Fruit fly (Drosophila melanogaster) whole organism, embryonic: ENCODE measurements around the gene nuf.
A peak's percentile ranks its signal among the peaks of the same experiment; 100 is the strongest.

Source experiments
- ATbp ChIP-seq: fragments of 200-800 bp; sonication (Bioruptor generic); optimal IDR thresholded peaks from 2 replicates; lab custom pipeline; 2017; ENCODE audit warnings: missing biosample characterization, mild to moderate bottlenecking, missing genetic modification characterization, missing genetic modification reagents
- Antp ChIP-seq: fragments of 200-800 bp; sonication (Bioruptor generic); optimal IDR thresholded peaks from 3 replicates; lab custom pipeline; 2016; ENCODE audit warnings: missing biosample characterization, missing genetic modification characterization
- CG10209 ChIP-seq: fragments of 200-800 bp; sonication (Bioruptor generic); optimal IDR thresholded peaks from 3 replicates; lab custom pipeline; 2017; ENCODE audit warnings: missing biosample characterization, mild to moderate bottlenecking, missing genetic modification characterization, missing genetic modification reagents
- CG10543 ChIP-seq: fragments of 200-800 bp; sonication (Bioruptor generic); optimal IDR thresholded peaks from 3 replicates; lab custom pipeline; 2017; ENCODE audit warnings: missing biosample characterization, mild to moderate bottlenecking, missing genetic modification characterization, moderate library complexity
- CG11085 ChIP-seq: fragments of 200-800 bp; sonication (Bioruptor generic); IDR thresholded peaks from 2 replicates; pipeline ENCODE4 v1.3.6; 2022; ENCODE audit warnings: missing biosample characterization, missing genetic modification characterization
- CG11456 ChIP-seq: fragments of 200-800 bp; sonication (Bioruptor generic); IDR thresholded peaks from 3 replicates; pipeline ENCODE4 v1.3.6; 2022; ENCODE audit warnings: missing biosample characterization, missing genetic modification characterization
- CG13296 ChIP-seq: fragments of 200-800 bp; sonication (Bioruptor generic); optimal IDR thresholded peaks from 3 replicates; lab custom pipeline; 2018; ENCODE audit warnings: missing biosample characterization, mild to moderate bottlenecking, missing genetic modification characterization
- CG15479 ChIP-seq: fragments of 200-800 bp; sonication (Bioruptor generic); optimal IDR thresholded peaks from 3 replicates; lab custom pipeline; 2019; ENCODE audit warnings: missing biosample characterization, mild to moderate bottlenecking, missing genetic modification characterization, moderate library complexity
- CG15601 ChIP-seq: fragments of 200-800 bp; sonication (Bioruptor generic); optimal IDR thresholded peaks from 3 replicates; lab custom pipeline; 2019; ENCODE audit warnings: missing biosample characterization, mild to moderate bottlenecking, missing genetic modification characterization, moderate library complexity
- CG15696 ChIP-seq: fragments of 200-800 bp; sonication (Bioruptor generic); optimal IDR thresholded peaks from 2 replicates; lab custom pipeline; 2019; ENCODE audit warnings: missing biosample characterization, mild to moderate bottlenecking, missing genetic modification characterization, moderate library complexity
- CG16813 ChIP-seq: fragments of 200-800 bp; sonication (Bioruptor generic); IDR thresholded peaks from 3 replicates; pipeline ENCODE4 v1.3.6; 2022; ENCODE audit warnings: missing biosample characterization, missing genetic modification characterization; ENCODE audit not compliant: partially characterized antibody
- CG17568 ChIP-seq: fragments of 200-800 bp; sonication (Bioruptor generic); optimal IDR thresholded peaks from 2 replicates; lab custom pipeline; 2018; ENCODE audit warnings: missing biosample characterization, mild to moderate bottlenecking, missing genetic modification characterization, moderate library complexity
- CG18011 ChIP-seq: fragments of 200-800 bp; sonication (Bioruptor generic); optimal IDR thresholded peaks from 2 replicates; lab custom pipeline; 2017; ENCODE audit warnings: missing biosample characterization, missing genetic modification characterization, mild to moderate bottlenecking, moderate library complexity, missing genotype
- CG18619 ChIP-seq: fragments of 200-800 bp; sonication (Bioruptor generic); optimal IDR thresholded peaks from 3 replicates; lab custom pipeline; 2017; ENCODE audit warnings: missing biosample characterization, mild to moderate bottlenecking, missing genetic modification characterization
- CG18764 ChIP-seq: fragments of 200-800 bp; sonication (Bioruptor generic); optimal IDR thresholded peaks from 3 replicates; lab custom pipeline; 2016; ENCODE audit warnings: missing biosample characterization, missing genetic modification characterization
- CG2678 ChIP-seq: fragments of 200-800 bp; sonication (Bioruptor generic); optimal IDR thresholded peaks from 3 replicates; lab custom pipeline; 2019; ENCODE audit warnings: missing biosample characterization, mild to moderate bottlenecking, missing genetic modification characterization, moderate library complexity
- CG2712 ChIP-seq: fragments of 200-800 bp; optimal IDR thresholded peaks from 3 replicates; lab custom pipeline; 2019; ENCODE audit warnings: missing biosample characterization, mild to moderate bottlenecking, missing genetic modification characterization, moderate library complexity
- CG31224 ChIP-seq: fragments of 200-800 bp; sonication (Bioruptor generic); IDR thresholded peaks from 2 replicates; pipeline ENCODE4 v1.3.6; 2022; ENCODE audit warnings: missing biosample characterization, missing genetic modification characterization
- CG31365 ChIP-seq: fragments of 200-800 bp; sonication (Bioruptor generic); optimal IDR thresholded peaks from 2 replicates; lab custom pipeline; 2018; ENCODE audit warnings: missing biosample characterization, mild to moderate bottlenecking, missing genetic modification characterization
- CG34376 ChIP-seq: fragments of 200-800 bp; sonication (Bioruptor generic); optimal IDR thresholded peaks from 2 replicates; lab custom pipeline; 2018; ENCODE audit warnings: missing biosample characterization, mild to moderate bottlenecking, missing genetic modification characterization
- CG4424 ChIP-seq: fragments of 200-800 bp; sonication (Bioruptor generic); optimal IDR thresholded peaks from 3 replicates; lab custom pipeline; 2016; ENCODE audit warnings: missing biosample characterization, missing genetic modification characterization
- CG5953 ChIP-seq: fragments of 200-800 bp; sonication (Bioruptor generic); IDR thresholded peaks from 2 replicates; pipeline ENCODE4 v1.3.6; 2022; ENCODE audit warnings: missing biosample characterization, missing genetic modification characterization
- CG7786 ChIP-seq: fragments of 200-800 bp; sonication (Bioruptor generic); optimal IDR thresholded peaks from 2 replicates; lab custom pipeline; 2016; ENCODE audit warnings: missing biosample characterization, missing genetic modification characterization
- CG7963 ChIP-seq: fragments of 200-800 bp; sonication (Bioruptor generic); IDR thresholded peaks from 3 replicates; pipeline ENCODE4 v1.3.6; 2022; ENCODE audit warnings: missing biosample characterization, missing genetic modification characterization; ENCODE audit not compliant: partially characterized antibody
- Dek ChIP-seq: fragments of 200-800 bp; sonication (Bioruptor generic); optimal IDR thresholded peaks from 3 replicates; lab custom pipeline; 2019; ENCODE audit warnings: missing biosample characterization, mild to moderate bottlenecking, missing genetic modification characterization, moderate library complexity
- Dip3 ChIP-seq: fragments of 200-800 bp; sonication (Bioruptor generic); optimal IDR thresholded peaks from 3 replicates; lab custom pipeline; 2016; ENCODE audit warnings: missing biosample characterization, missing genetic modification characterization
- Ets97D ChIP-seq: fragments of 200-800 bp; sonication (Bioruptor generic); optimal IDR thresholded peaks from 3 replicates; lab custom pipeline; 2016; ENCODE audit warnings: missing biosample characterization, missing genetic modification characterization
- HHEX ChIP-seq: fragments of 200-800 bp; sonication (Bioruptor generic); optimal IDR thresholded peaks from 3 replicates; lab custom pipeline; 2017; ENCODE audit warnings: missing biosample characterization, mild to moderate bottlenecking, missing genetic modification characterization, missing genetic modification reagents
- HLHmδ ChIP-seq: fragments of 200-800 bp; sonication (Bioruptor generic); optimal IDR thresholded peaks from 2 replicates; lab custom pipeline; 2018; ENCODE audit warnings: missing biosample characterization, mild to moderate bottlenecking, missing genetic modification characterization, moderate library complexity
- Jarid2 ChIP-seq: fragments of 200-800 bp; sonication (Bioruptor generic); optimal IDR thresholded peaks from 3 replicates; lab custom pipeline; 2017; ENCODE audit warnings: mild to moderate bottlenecking, missing biosample characterization, missing genetic modification reagents, missing genetic modification characterization
- Kr ChIP-seq: fragments of 200-800 bp; sonication (Bioruptor generic); optimal IDR thresholded peaks from 2 replicates; lab custom pipeline; 2017; ENCODE audit warnings: missing biosample characterization, mild to moderate bottlenecking, missing genetic modification characterization
- Lhr ChIP-seq: fragments of 200-800 bp; sonication (Bioruptor generic); optimal IDR thresholded peaks from 3 replicates; lab custom pipeline; 2017; ENCODE audit warnings: mild to moderate bottlenecking, missing biosample characterization, missing genetic modification reagents, missing genetic modification characterization
- Lim3 ChIP-seq: fragments of 200-800 bp; sonication (Bioruptor generic); IDR thresholded peaks from 2 replicates; pipeline ENCODE4 v1.3.6; 2022; ENCODE audit warnings: missing biosample characterization, missing genetic modification characterization
- Myb ChIP-seq: fragments of 200-800 bp; sonication (Bioruptor generic); optimal IDR thresholded peaks from 2 replicates; lab custom pipeline; 2016; ENCODE audit warnings: missing biosample characterization, missing genetic modification characterization
- Nf-YB ChIP-seq: fragments of 200-800 bp; sonication (Bioruptor generic); optimal IDR thresholded peaks from 3 replicates; lab custom pipeline; 2019; ENCODE audit warnings: missing biosample characterization, mild to moderate bottlenecking, missing genetic modification characterization, moderate library complexity
- Ravus ChIP-seq: fragments of 200-800 bp; sonication (Bioruptor generic); IDR thresholded peaks from 2 replicates; pipeline ENCODE4 v1.3.6; 2022; ENCODE audit warnings: missing biosample characterization, missing genetic modification characterization
- TFAM ChIP-seq: fragments of 200-800 bp; sonication (Bioruptor generic); optimal IDR thresholded peaks from 2 replicates; lab custom pipeline; 2017; ENCODE audit warnings: missing biosample characterization, missing genetic modification characterization, inconsistent platforms
- Trl ChIP-seq, 3 experiments: fragments of >200 bp in 2 of 3; fragments of 200-800 bp in 1 of 3; sonication (Bioruptor generic) in 1 of 3; optimal IDR thresholded peaks; 2 replicates in 1 of 3; 3 replicates in 2 of 3; lab custom pipeline; 2016 to 2017; ENCODE audit warnings: missing biosample characterization in 1 of 3, missing genetic modification characterization in 1 of 3
- dimm ChIP-seq: fragments of 200-800 bp; sonication (Bioruptor generic); IDR thresholded peaks from 2 replicates; pipeline ENCODE4 v1.3.6; 2022; ENCODE audit warnings: missing biosample characterization, missing genetic modification characterization
- ems ChIP-seq: fragments of 200-800 bp; sonication (Bioruptor generic); optimal IDR thresholded peaks from 3 replicates; lab custom pipeline; 2016; ENCODE audit warnings: missing biosample characterization, missing genetic modification characterization
- fd64A ChIP-seq: fragments of 200-800 bp; sonication (Bioruptor generic); optimal IDR thresholded peaks from 3 replicates; lab custom pipeline; 2018; ENCODE audit warnings: missing biosample characterization, mild to moderate bottlenecking, missing genetic modification characterization
- fru ChIP-seq: fragments of >200 bp; optimal IDR thresholded peaks from 2 replicates; lab custom pipeline; 2017
- luna ChIP-seq: fragments of 200-800 bp; sonication (Bioruptor generic); optimal IDR thresholded peaks from 2 replicates; lab custom pipeline; 2016; ENCODE audit warnings: missing biosample characterization, missing genetic modification characterization
- pzg ChIP-seq: fragments of 200-800 bp; sonication (Bioruptor generic); optimal IDR thresholded peaks from 3 replicates; lab custom pipeline; 2018; ENCODE audit warnings: missing biosample characterization, mild to moderate bottlenecking, missing genetic modification characterization, moderate library complexity
- sens-2 ChIP-seq: fragments of 200-800 bp; sonication (Bioruptor generic); IDR thresholded peaks from 2 replicates; pipeline ENCODE4 v1.3.6; 2022; ENCODE audit warnings: missing biosample characterization, missing genetic modification characterization
- sna ChIP-seq: fragments of 200-800 bp; sonication (Bioruptor generic); IDR thresholded peaks from 2 replicates; pipeline ENCODE4 v1.3.6; 2022; ENCODE audit warnings: missing biosample characterization, missing genetic modification characterization; ENCODE audit not compliant: partially characterized antibody
- sob ChIP-seq: fragments of 200-800 bp; sonication (Bioruptor generic); IDR thresholded peaks from 2 replicates; pipeline ENCODE4 v1.3.6; 2022; ENCODE audit warnings: missing biosample characterization, missing genetic modification characterization
- sqz ChIP-seq: fragments of 200-800 bp; sonication (Bioruptor generic); optimal IDR thresholded peaks from 3 replicates; lab custom pipeline; 2018; ENCODE audit warnings: missing biosample characterization, mild to moderate bottlenecking, missing genetic modification characterization
- tgo ChIP-seq: fragments of 200-800 bp; sonication (Bioruptor generic); IDR thresholded peaks from 3 replicates; pipeline ENCODE4 v1.3.6; 2022; ENCODE audit warnings: missing biosample characterization, missing genetic modification characterization
- zen2 ChIP-seq: fragments of 200-800 bp; sonication (Bioruptor generic); IDR thresholded peaks from 3 replicates; pipeline ENCODE4 v1.3.6; 2022; ENCODE audit warnings: missing biosample characterization, missing genetic modification characterization; ENCODE audit not compliant: partially characterized antibody

nuf gene

dm6 chr3L:14195714-14196113 lies 5.0 kb downstream of the nuf start (continued):
- TF ChIP-seq CG18764 (peak; percentile 25), CG16813 (no peak), CG15601 (tag; lab: Kevin White, UChicago) (peak; percentile 81), fru (lab: Kevin White, UChicago) (no peak), luna (GFP tag; lab: Kevin White, UChicago) (no peak), HLHmδ (GFP tag; lab: Kevin White, UChicago) (no peak), CG4424 (peak; percentile 5), zen2 (GFP tag; lab: Robert Waterston, UW) (no peak), sna (GFP tag; lab: Robert Waterston, UW) (no peak), CG7786 (GFP tag; lab: Kevin White, UChicago) (no peak), Ets97D (no peak), Trl (optimal IDR thresholded peaks at IDR 0.05; lab: Kevin White, UChicago) (no peak), Trl (GFP tag; optimal IDR thresholded peaks at IDR 0.05; lab: Kevin White, UChicago) (no peak), CG15696 (tag; lab: Kevin White, UChicago) (no peak), CG17568 (peak; percentile 81), sens-2 (GFP tag; lab: Robert Waterston, UW) (no peak), CG5953 (GFP tag; lab: Robert Waterston, UW) (no peak), CG2678 (peak; percentile 69), Dip3 (no peak), CG18011 (no peak), fd64A (GFP tag; lab: Kevin White, UChicago) (peak; percentile 58), CG13296 (GFP tag; lab: Kevin White, UChicago) (peak; percentile 55), Ravus (GFP tag; lab: Robert Waterston, UW) (no peak), Jarid2 (GFP tag; lab: Kevin White, UChicago) (no peak), CG11456 (no peak), CG18619 (GFP tag; lab: Kevin White, UChicago) (peak; percentile 15), ATbp (peak; percentile 75), Myb (no peak), CG31365 (tag; lab: Kevin White, UChicago) (peak; percentile 36), Nf-YB (peak; percentile 18), CG2712 (tag; lab: Kevin White, UChicago) (peak; percentile 41), CG10543 (GFP tag; lab: Kevin White, UChicago) (peak; percentile 35), CG10209 (peak; percentile 21), Lim3 (no peak), CG15479 (GFP tag; lab: Kevin White, UChicago) (no peak), Kr (GFP tag; lab: Kevin White, UChicago) (peak; percentile 20), pzg (GFP tag; lab: Kevin White, UChicago) (no peak), CG31224 (GFP tag; lab: Robert Waterston, UW) (no peak), ems (GFP tag; lab: Kevin White, UChicago) (no peak), CG11085 (GFP tag; lab: Robert Waterston, UW) (no peak), sob (GFP tag; lab: Robert Waterston, UW) (peak; percentile 24; the same call in 1 of the 2 replicates), CG34376 (GFP tag; lab: Kevin White, UChicago) (no peak), Lhr (GFP tag; lab: Kevin White, UChicago) (peak; percentile 10), dimm (GFP tag; lab: Robert Waterston, UW) (no peak), tgo (no peak; the same call in 2 of the 3 replicates), Dek (tag; lab: Kevin White, UChicago) (no peak), CG7963 (no peak), HHEX (GFP tag; lab: Kevin White, UChicago) (peak; percentile 60), TFAM (no peak), Antp (GFP tag; lab: Kevin White, UChicago) (no peak), sqz (peak; percentile 67)
